Worm (Caenorhabditis elegans) whole organism, L4 larva: Measurements from ENCODE around the gene C47G2.3.
A peak's percentile ranks its signal among the peaks of the same experiment; 100 is the strongest.

Experiments used
- D1046.2 ChIP-seq: fragments of 200-800 bp; sonication (Bioruptor generic); IDR thresholded peaks from 2 replicates; pipeline ENCODE4 v1.3.6; 2022; ENCODE audit warnings: missing genetic modification characterization, missing compliant biosample characterization
- F44E2.7 ChIP-seq: fragments of 200-800 bp; sonication (Bioruptor generic); IDR thresholded peaks from 2 replicates; pipeline ENCODE4 v2.1.2; 2022; ENCODE audit warnings: missing genetic modification characterization, missing compliant biosample characterization
- F49E8.2 ChIP-seq: sonication (generic microtip); optimal IDR thresholded peaks from 2 replicates; lab custom pipeline; 2016; ENCODE audit warnings: missing compliant biosample characterization, mild to moderate bottlenecking, missing genetic modification characterization, borderline replicate concordance
- T26A8.4 ChIP-seq: fragments of 200-800 bp; sonication (Bioruptor generic); IDR thresholded peaks from 2 replicates; pipeline ENCODE4 v1.3.6; 2022; ENCODE audit warnings: missing genetic modification characterization, missing compliant biosample characterization
- Y105C5A.15 ChIP-seq: fragments of 200-800 bp; sonication (Bioruptor generic); IDR thresholded peaks from 2 replicates; pipeline ENCODE4 v1.3.6; 2022; ENCODE audit warnings: missing genetic modification characterization, missing compliant biosample characterization
- Y75B8A.6 ChIP-seq: fragments of 200-800 bp; sonication (Bioruptor generic); IDR thresholded peaks from 2 replicates; pipeline ENCODE4 v1.3.6; 2022; ENCODE audit warnings: missing genetic modification reagents, missing genetic modification characterization, missing compliant biosample characterization
- aha-1 ChIP-seq: fragments of 150-350 bp; peaks from one replicate; lab custom pipeline; 2014; ENCODE audit warnings: missing biosample characterization, missing genetic modification characterization
- ama-1 ChIP-seq: fragments of 150-350 bp; optimal IDR thresholded peaks from 2 replicates; lab custom pipeline; 2014; ENCODE audit warnings: inconsistent platforms, mixed read lengths
- ceh-62 ChIP-seq: sonication (generic microtip); optimal IDR thresholded peaks from 2 replicates; lab custom pipeline; 2017; ENCODE audit warnings: missing biosample characterization, missing genetic modification characterization
- cey-2 ChIP-seq: sonication (generic microtip); optimal IDR thresholded peaks from 3 replicates; lab custom pipeline; 2017; ENCODE audit warnings: missing genetic modification characterization, mild to moderate bottlenecking, missing compliant biosample characterization, antibody characterized with exemption, borderline replicate concordance; ENCODE audit not compliant: insufficient read depth
- ctbp-1 ChIP-seq: fragments of 200-800 bp; sonication (Bioruptor generic); IDR thresholded peaks from 2 replicates; pipeline ENCODE4 v1.3.6; 2022; ENCODE audit warnings: missing genetic modification reagents, missing genetic modification characterization, missing compliant biosample characterization
- daf-16 ChIP-seq, 3 experiments: sonication (generic microtip); optimal IDR thresholded peaks; 2 replicates each; lab custom pipeline; 2016 to 2017; ENCODE audit warnings: missing genetic modification characterization in 3 of 3, missing genetic modification reagents in 3 of 3, mild to moderate bottlenecking in 2 of 3, missing compliant biosample characterization in 2 of 3, missing biosample characterization in 1 of 3, moderate library complexity in 1 of 3
- dmd-6 ChIP-seq: fragments of 200-800 bp; sonication (Bioruptor generic); IDR thresholded peaks from 2 replicates; pipeline ENCODE4 v1.3.6; 2022; ENCODE audit warnings: missing genetic modification reagents, missing genetic modification characterization, missing compliant biosample characterization
- dmd-9 ChIP-seq: fragments of 200-800 bp; sonication (Bioruptor generic); IDR thresholded peaks from 2 replicates; pipeline ENCODE4 v1.3.6; 2022; ENCODE audit warnings: missing genetic modification reagents, missing genetic modification characterization, missing compliant biosample characterization
- dve-1 ChIP-seq: sonication (generic microtip); optimal IDR thresholded peaks from 2 replicates; lab custom pipeline; 2017; ENCODE audit warnings: antibody characterized with exemption, mild to moderate bottlenecking, missing genetic modification characterization, missing compliant biosample characterization; ENCODE audit not compliant: insufficient read depth
- egl-27 ChIP-seq: sonication (generic microtip); optimal IDR thresholded peaks from 3 replicates; lab custom pipeline; 2017; ENCODE audit warnings: missing biosample characterization, missing genetic modification reagents, missing genetic modification characterization
- egl-43 ChIP-seq: fragments of 200-800 bp; sonication (Bioruptor generic); IDR thresholded peaks from 2 replicates; pipeline ENCODE4 v1.3.6; 2022; ENCODE audit warnings: missing genetic modification reagents, missing genetic modification characterization, missing compliant biosample characterization
- fkh-10 ChIP-seq: fragments of 150-350 bp; optimal IDR thresholded peaks from 2 replicates; lab custom pipeline; 2014; ENCODE audit warnings: missing biosample characterization, missing genetic modification reagents, missing genetic modification characterization
- hif-1 ChIP-seq, 2 experiments: sonication (generic microtip); optimal IDR thresholded peaks; 2 replicates each; lab custom pipeline; 2016 to 2017; ENCODE audit warnings: missing compliant biosample characterization in 2 of 2, missing genetic modification characterization in 2 of 2, missing genetic modification reagents in 2 of 2, missing genotype in 2 of 2, mild to moderate bottlenecking in 1 of 2
- hlh-11 ChIP-seq: fragments of 200-800 bp; sonication (Bioruptor generic); optimal IDR thresholded peaks from 2 replicates; lab custom pipeline; 2018; ENCODE audit warnings: mild to moderate bottlenecking, missing genetic modification characterization, missing compliant biosample characterization
- hlh-30 ChIP-seq: sonication (generic microtip); optimal IDR thresholded peaks from 2 replicates; lab custom pipeline; 2017; ENCODE audit warnings: antibody characterized with exemption, mild to moderate bottlenecking, missing genetic modification characterization, missing compliant biosample characterization; ENCODE audit not compliant: insufficient read depth
- hmg-1.1 ChIP-seq: fragments of 200-800 bp; sonication (Bioruptor generic); IDR thresholded peaks from 2 replicates; pipeline ENCODE4 v1.3.6; 2022; ENCODE audit warnings: missing genetic modification reagents, missing genetic modification characterization, missing compliant biosample characterization
- lin-1 ChIP-seq: fragments of 200-800 bp; sonication (Bioruptor generic); IDR thresholded peaks from 2 replicates; pipeline ENCODE4 v1.3.6; 2022; ENCODE audit warnings: missing genetic modification reagents, missing genetic modification characterization, missing compliant biosample characterization
- lin-29 ChIP-seq: fragments of 200-800 bp; sonication (Bioruptor generic); IDR thresholded peaks from 2 replicates; pipeline ENCODE4 v1.3.6; 2022; ENCODE audit warnings: missing genetic modification reagents, missing genetic modification characterization, missing compliant biosample characterization
- lin-38 ChIP-seq: fragments of 200-800 bp; sonication (Bioruptor generic); IDR thresholded peaks from 2 replicates; pipeline ENCODE4 v1.3.6; 2022; ENCODE audit warnings: missing genetic modification reagents, missing genetic modification characterization, missing compliant biosample characterization
- lin-39 ChIP-seq: fragments of 150-350 bp; optimal IDR thresholded peaks from 2 replicates; lab custom pipeline; 2014; ENCODE audit warnings: missing biosample characterization, missing genetic modification reagents, missing genetic modification characterization
- madf-9 ChIP-seq: fragments of 200-800 bp; sonication (Bioruptor generic); conservative IDR thresholded peaks from 2 replicates; pipeline ENCODE4 v1.3.6; 2022; ENCODE audit warnings: missing genetic modification reagents, missing genetic modification characterization, missing compliant biosample characterization
- mdl-1 ChIP-seq, 2 experiments: fragments of 150-350 bp in 1 of 2; sonication (generic microtip) in 1 of 2; optimal IDR thresholded peaks; 2 replicates each; lab custom pipeline; 2014 to 2017; ENCODE audit warnings: missing biosample characterization in 2 of 2, missing genetic modification characterization in 2 of 2
- mep-1 ChIP-seq: fragments of 150-350 bp; sonication (generic microtip); optimal IDR thresholded peaks from 3 replicates; lab custom pipeline; 2014; ENCODE audit warnings: missing biosample characterization, missing genetic modification characterization
- mes-2 ChIP-seq: sonication (generic microtip); optimal IDR thresholded peaks from 2 replicates; lab custom pipeline; 2016; ENCODE audit warnings: missing genotype, mild to moderate bottlenecking, missing genetic modification characterization, missing compliant biosample characterization; ENCODE audit not compliant: poor library complexity, severe bottlenecking
- nhr-11 ChIP-seq: fragments of 150-350 bp; optimal IDR thresholded peaks from 2 replicates; lab custom pipeline; 2014; ENCODE audit warnings: missing biosample characterization, missing genetic modification characterization
- nhr-25 ChIP-seq: sonication (generic microtip); optimal IDR thresholded peaks from 2 replicates; lab custom pipeline; 2017; ENCODE audit warnings: missing genetic modification characterization, mild to moderate bottlenecking, missing compliant biosample characterization, antibody characterized with exemption, moderate library complexity, borderline replicate concordance; ENCODE audit not compliant: insufficient read depth
- nhr-28 ChIP-seq: fragments of 150-350 bp; optimal IDR thresholded peaks from 2 replicates; lab custom pipeline; 2014; ENCODE audit warnings: missing biosample characterization, missing genetic modification characterization
- pha-4 ChIP-seq, 2 experiments: fragments of 150-350 bp in 1 of 2; fragments of 200-800 bp in 1 of 2; sonication (Bioruptor generic) in 1 of 2; IDR thresholded peaks in 1 of 2; optimal IDR thresholded peaks in 1 of 2; 2 replicates each; pipeline versions ENCODE4 v1.3.6 to Lab custom; 2014 to 2022; ENCODE audit warnings: missing genetic modification characterization in 2 of 2, missing genetic modification reagents in 2 of 2, missing biosample characterization in 1 of 2, missing compliant biosample characterization in 1 of 2
- rbr-2 ChIP-seq: sonication (generic microtip); optimal IDR thresholded peaks from 2 replicates; lab custom pipeline; 2016; ENCODE audit warnings: missing genotype, missing genetic modification characterization, missing compliant biosample characterization
- sdz-12 ChIP-seq: fragments of 200-800 bp; sonication (Bioruptor generic); optimal IDR thresholded peaks from 2 replicates; lab custom pipeline; 2018; ENCODE audit warnings: mild to moderate bottlenecking, missing genetic modification characterization, missing compliant biosample characterization
- set-16 ChIP-seq: fragments of 200-800 bp; sonication (Bioruptor generic); IDR thresholded peaks from 2 replicates; pipeline ENCODE4 v1.3.6; 2022; ENCODE audit warnings: missing genetic modification reagents, missing genetic modification characterization, missing compliant biosample characterization
- snpc-1.2 ChIP-seq: fragments of 200-800 bp; sonication (Bioruptor generic); IDR thresholded peaks from 2 replicates; pipeline ENCODE4 v1.3.6; 2022; ENCODE audit warnings: missing genetic modification reagents, missing genetic modification characterization, missing compliant biosample characterization
- vab-7 ChIP-seq: fragments of 200-800 bp; sonication (Bioruptor generic); IDR thresholded peaks from 2 replicates; pipeline ENCODE4 v1.3.6; 2022; ENCODE audit warnings: missing genetic modification reagents, missing genetic modification characterization, missing compliant biosample characterization

Gene C47G2.3

ce11 chrII:11312223-11312622 is 22.3 kb upstream of the C47G2.3 start, which contains the start of gene T24F1.7:
T24F1.7 (plus strand) TSS chrII:11312523.
- TF ChIP-seq cey-2 (no peak), F49E8.2 (tag; lab: Kevin White, UChicago) (no peak), hlh-11 (tag; lab: Kevin White, UChicago) (no peak), set-16 (GFP tag; lab: Robert Waterston, UW) (peak; percentile 34; the same call in 1 of the 2 replicates), lin-1 (no peak), aha-1 (tag; lab: Kevin White, UChicago) (peak; percentile 72), D1046.2 (0 out of 2 replicates have a peak, but pooled peaks have one; percentile 5)

- TF ChIP-seq Y75B8A.6 (GFP tag; lab: Robert Waterston, UW) (no peak), Y105C5A.15 (GFP tag; lab: Robert Waterston, UW) (no peak), lin-29 (no peak), mep-1 (no peak), rbr-2 (tag; lab: Kevin White, UChicago) (no peak), egl-43 (no peak)
- TF ChIP-seq, all 104 proteins: peak for 0
Observed at ce11 chrII:11307953-11308352, 18.0 kb upstream of the C47G2.3 start.

- no peak for TF ChIP-seq egl-43
- peak; percentile 27 for TF ChIP-seq nhr-28 (tag; lab: Kevin White, UChicago)
- TF ChIP-seq Y75B8A.6 (GFP tag; lab: Robert Waterston, UW) = 0 out of 2 replicates have a peak, but pooled peaks have one; percentile 39
- no peak for TF ChIP-seq cey-2
- TF ChIP-seq hlh-30 (tag; lab: Kevin White, UChicago) = peak; percentile 49
- TF ChIP-seq nhr-25 (tag; lab: Kevin White, UChicago) = peak; percentile 7
- peak; percentile 19 for TF ChIP-seq hlh-11 (tag; lab: Kevin White, UChicago)
- TF ChIP-seq pha-4 (GFP tag; IDR thresholded peaks at IDR 0.05; lab: Robert Waterston, UW) = no peak
- TF ChIP-seq pha-4 (tag; optimal IDR thresholded peaks at IDR 0.05; lab: Kevin White, UChicago) = no peak
- peak in 1 of 2 experiments; percentile 19 for TF ChIP-seq mdl-1 (tag; optimal IDR thresholded peaks at IDR 0.05; lab: Kevin White, UChicago)
- TF ChIP-seq snpc-1.2 (GFP tag; lab: Robert Waterston, UW) = no peak
Observed at ce11 chrII:11307332-11307731, 17.4 kb upstream of the C47G2.3 start.

- TF ChIP-seq hif-1 (tag; optimal IDR thresholded peaks at IDR 0.05; lab: Kevin White, UChicago) (no peak), hmg-1.1 (GFP tag; lab: Robert Waterston, UW) (peak; percentile 59), dmd-9 (no peak), lin-39 (tag; lab: Kevin White, UChicago) (no peak), mes-2 (tag; lab: Kevin White, UChicago) (peak; percentile 51), egl-27 (no peak), madf-9 (GFP tag; lab: Robert Waterston, UW) (no peak), set-16 (GFP tag; lab: Robert Waterston, UW) (no peak), hlh-11 (tag; lab: Kevin White, UChicago) (no peak), Y105C5A.15 (GFP tag; lab: Robert Waterston, UW) (no peak), F49E8.2 (tag; lab: Kevin White, UChicago) (no peak), mep-1 (peak; percentile 19), fkh-10 (GFP tag; lab: Kevin White, UChicago) (no peak), vab-7 (GFP tag; lab: Robert Waterston, UW) (no peak), lin-38 (GFP tag; lab: Robert Waterston, UW) (peak; percentile 40; the same call in 1 of the 2 replicates), dve-1 (tag; lab: Kevin White, UChicago) (no peak), ctbp-1 (GFP tag; lab: Robert Waterston, UW) (peak; percentile 34; the same call in 1 of the 2 replicates), F44E2.7 (GFP tag; lab: Robert Waterston, UW) (0 out of 2 replicates have a peak, but pooled peaks have one; percentile 47), T26A8.4 (GFP tag; lab: Robert Waterston, UW) (no peak), aha-1 (tag; lab: Kevin White, UChicago) (peak; percentile 68), rbr-2 (tag; lab: Kevin White, UChicago) (peak; percentile 44), dmd-6 (GFP tag; lab: Robert Waterston, UW) (no peak), nhr-11 (no peak), ama-1 (lab: Kevin White, UChicago) (no peak), daf-16 (GFP tag; optimal IDR thresholded peaks at IDR 0.05; lab: Kevin White, UChicago) (no peak), daf-16 (tag; optimal IDR thresholded peaks at IDR 0.05; lab: Kevin White, UChicago) (peak; percentile 20), sdz-12 (GFP tag; lab: Kevin White, UChicago) (no peak), ceh-62 (tag; lab: Kevin White, UChicago) (no peak), pha-4 (GFP tag; IDR thresholded peaks at IDR 0.05; lab: Robert Waterston, UW) (peak; percentile 55; the same call in 1 of the 2 replicates), pha-4 (tag; optimal IDR thresholded peaks at IDR 0.05; lab: Kevin White, UChicago) (no peak)
Observed at ce11 chrII:11305627-11306449, 15.9 kb upstream of the C47G2.3 start, which contains the start of gene rsf-1. rsf-1 (plus strand) TSS chrII:11306399.
